Worm (Caenorhabditis elegans) whole organism, late embryonic: ENCODE results near the gene bgnt-1.3.

Experiments used
- ceh-18 ChIP-seq: sonication (generic microtip); optimal IDR thresholded peaks from 2 replicates; lab custom pipeline; 2016; ENCODE audit warnings: missing genetic modification characterization, missing compliant biosample characterization
- fkh-6 ChIP-seq: sonication (generic microtip); optimal IDR thresholded peaks from 2 replicates; lab custom pipeline; 2016; ENCODE audit warnings: missing genetic modification characterization, missing compliant biosample characterization
- syd-9 ChIP-seq: sonication (generic microtip); optimal IDR thresholded peaks from 2 replicates; lab custom pipeline; 2016; ENCODE audit warnings: mild to moderate bottlenecking, missing genetic modification characterization, moderate library complexity, missing compliant biosample characterization

ce11 chrV:16292409-16292808 is 36.1 kb upstream of the bgnt-1.3 start, which contains the start of gene oac-5:
- TF ChIP-seq fkh-6 = no peak
- TF ChIP-seq ceh-18 (tag; lab: Kevin White, UChicago) = no peak
- TF ChIP-seq syd-9 (tag; lab: Kevin White, UChicago) = no peak
